Fruit fly (Drosophila melanogaster): Measurements from ENCODE around the gene Mcm3.
A peak's percentile ranks its signal among the peaks of the same experiment; 100 is the strongest.

Gene Mcm3

dm6 chrX:5322459-5322883, 1.2 kb upstream of the Mcm3 start, which contains the start of gene Rnp4F (continued):
- peak; percentile 74 for TF ChIP-seq CG30403 (GFP tag; optimal IDR thresholded peaks at IDR 0.05)
- no peak for TF ChIP-seq Jarid2 (GFP tag; optimal IDR thresholded peaks at IDR 0.05)
- TF ChIP-seq vfl (GFP tag; optimal IDR thresholded peaks at IDR 0.05): peak; percentile 41
- TF ChIP-seq TFAM (GFP tag; optimal IDR thresholded peaks at IDR 0.05): no peak
- peak; percentile 38 for TF ChIP-seq CG8290 (GFP tag; optimal IDR thresholded peaks at IDR 0.05)
- TF ChIP-seq CG8290 (tag; optimal IDR thresholded peaks at IDR 0.05): no peak
- peak; percentile 58; the same call in 1 of the 3 replicates for TF ChIP-seq jigr1 (GFP tag; IDR thresholded peaks at IDR 0.05)
- TF ChIP-seq CG33213 (GFP tag; optimal IDR thresholded peaks at IDR 0.05): peak; percentile 87
- TF ChIP-seq CG5953 (GFP tag; IDR thresholded peaks at IDR 0.05): no peak
- TF ChIP-seq CG10543 (GFP tag; optimal IDR thresholded peaks at IDR 0.05): peak; percentile 74
- no peak for TF ChIP-seq dan (GFP tag; IDR thresholded peaks at IDR 0.05)
- no peak for TF ChIP-seq CG18599 (GFP tag; optimal IDR thresholded peaks at IDR 0.05)
- TF ChIP-seq D19B (GFP tag; optimal IDR thresholded peaks at IDR 0.05): no peak
- peak; percentile 35 for TF ChIP-seq trem (tag; optimal IDR thresholded peaks at IDR 0.05)
- no peak for TF ChIP-seq jing (GFP tag; optimal IDR thresholded peaks at IDR 0.05)
- peak; percentile 66 for TF ChIP-seq CG14441 (GFP tag; IDR thresholded peaks at IDR 0.05)
- TF ChIP-seq slou (GFP tag; optimal IDR thresholded peaks at IDR 0.05): peak; percentile 47
- TF ChIP-seq zfh1 (GFP tag; IDR thresholded peaks at IDR 0.05): peak; percentile 76
- peak; percentile 70 for TF ChIP-seq HmgD (GFP tag; optimal IDR thresholded peaks at IDR 0.05)
- peak; percentile 59 for TF ChIP-seq Dek (tag; optimal IDR thresholded peaks at IDR 0.05)
- TF ChIP-seq hbn (GFP tag; IDR thresholded peaks at IDR 0.05; ENCODE audit: partially characterized antibody): peak; percentile 64; the same call in 1 of the 2 replicates
- TF ChIP-seq Gug (GFP tag; IDR thresholded peaks at IDR 0.05): peak; percentile 85; the same call in 2 of the 4 replicates
- peak; percentile 72 for TF ChIP-seq Ptx1 (GFP tag; IDR thresholded peaks at IDR 0.05)
- TF ChIP-seq CG2889 (GFP tag; IDR thresholded peaks at IDR 0.05): 0 out of 3 replicates have a peak, but pooled peaks have one; percentile 45
- TF ChIP-seq bab2 (GFP tag; optimal IDR thresholded peaks at IDR 0.05): peak; percentile 68
- no peak for TF ChIP-seq scrt (GFP tag; optimal IDR thresholded peaks at IDR 0.05)
- TF ChIP-seq MBD-R2 (GFP tag; IDR thresholded peaks at IDR 0.05): peak; percentile 85
- TF ChIP-seq cwo (GFP tag; optimal IDR thresholded peaks at IDR 0.05): no peak
- peak; percentile 44 for TF ChIP-seq Atf-2 (GFP tag; optimal IDR thresholded peaks at IDR 0.05)
- TF ChIP-seq knrl (GFP tag; IDR thresholded peaks at IDR 0.05; ENCODE audit: partially characterized antibody): peak; percentile 88
- no peak for TF ChIP-seq sc (optimal IDR thresholded peaks at IDR 0.05)
- no peak for TF ChIP-seq sc (GFP tag; optimal IDR thresholded peaks at IDR 0.05)
- TF ChIP-seq HHEX (GFP tag; optimal IDR thresholded peaks at IDR 0.05): peak; percentile 53
- peak; percentile 89 for TF ChIP-seq zfh2 (GFP tag; optimal IDR thresholded peaks at IDR 0.05)
- peak; percentile 66 for TF ChIP-seq Meics (GFP tag; optimal IDR thresholded peaks at IDR 0.05)
- no peak for TF ChIP-seq Hey (tag; optimal IDR thresholded peaks at IDR 0.05)
- peak; percentile 65; the same call in 2 of the 3 replicates for TF ChIP-seq CG11560 (tag; IDR thresholded peaks at IDR 0.05)
- no peak for TF ChIP-seq HLHmδ (GFP tag; optimal IDR thresholded peaks at IDR 0.05)
- 0 out of 2 replicates have a peak, but pooled peaks have one; percentile 21 for TF ChIP-seq ato (GFP tag; IDR thresholded peaks at IDR 0.05; ENCODE audit: partially characterized antibody)
- 0 out of 3 replicates have a peak, but pooled peaks have one; percentile 17 for TF ChIP-seq sr (GFP tag; IDR thresholded peaks at IDR 0.05)
- TF ChIP-seq CG7357 (GFP tag; IDR thresholded peaks at IDR 0.05): peak; percentile 95
- TF ChIP-seq CG10366 (GFP tag; IDR thresholded peaks at IDR 0.05): peak; percentile 58; the same call in 1 of the 2 replicates
- TF ChIP-seq dpn (GFP tag; optimal IDR thresholded peaks at IDR 0.05): peak; percentile 77 to 80
- no peak for TF ChIP-seq CG11696 (GFP tag; IDR thresholded peaks at IDR 0.05)
- peak; percentile 99 for TF ChIP-seq sqz (GFP tag; optimal IDR thresholded peaks at IDR 0.05)
- peak; percentile 35; the same call in 1 of the 3 replicates for TF ChIP-seq B-H1 (GFP tag; IDR thresholded peaks at IDR 0.05)
- peak; percentile 43 for TF ChIP-seq YL-1 (GFP tag; optimal IDR thresholded peaks at IDR 0.05)
- no peak for TF ChIP-seq CG17912 (GFP tag; optimal IDR thresholded peaks at IDR 0.05)
- peak; percentile 63 for TF ChIP-seq Dad (GFP tag; optimal IDR thresholded peaks at IDR 0.05)
- peak; percentile 16 for TF ChIP-seq CG13123 (GFP tag; optimal IDR thresholded peaks at IDR 0.05)
- no peak for TF ChIP-seq ac (GFP tag; optimal IDR thresholded peaks at IDR 0.05)
